Worm (Caenorhabditis elegans) whole organism, midembryonic: ENCODE data around the gene str-199.

ENCODE experiments used
- cog-1 ChIP-seq: sonication (generic microtip); optimal IDR thresholded peaks from 2 replicates; lab custom pipeline; 2016; ENCODE audit warnings: missing genetic modification characterization, missing compliant biosample characterization
- flt-1 ChIP-seq: fragments of 200-800 bp; sonication (Bioruptor generic); IDR thresholded peaks from 2 replicates; pipeline ENCODE4 v1.3.6; 2022; ENCODE audit warnings: missing genetic modification characterization, missing compliant biosample characterization
- med-1 ChIP-seq: sonication (generic microtip); optimal IDR thresholded peaks from 2 replicates; lab custom pipeline; 2017; ENCODE audit warnings: missing genetic modification characterization, mild to moderate bottlenecking, missing compliant biosample characterization, antibody characterized with exemption, missing genetic modification reagents; ENCODE audit not compliant: insufficient read depth

DNA sequence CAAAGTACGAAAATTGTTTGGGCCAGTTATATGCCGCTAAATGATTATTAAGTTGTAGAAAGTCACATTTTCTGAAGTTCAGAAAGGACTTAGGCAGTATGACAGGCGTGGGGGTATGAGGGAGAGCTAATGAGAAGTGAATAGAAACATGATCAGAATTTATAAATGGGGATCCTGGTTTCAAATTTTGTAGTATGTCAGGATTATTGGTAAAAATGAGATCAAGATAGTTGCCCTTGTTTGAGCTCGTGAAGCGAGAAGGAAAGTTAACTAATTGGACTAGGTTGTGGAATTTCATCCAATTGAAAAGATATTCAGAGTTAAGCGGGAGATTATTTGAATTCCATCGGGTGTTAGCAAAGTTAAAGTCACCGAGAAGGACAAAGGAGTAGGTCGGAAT, 42.1 kb upstream of the str-199 start:
- TF ChIP-seq med-1 (GFP tag; lab: Kevin White, UChicago) (no peak), cog-1 (tag; lab: Kevin White, UChicago) (no peak), flt-1 (no peak)
